Fruit fly (Drosophila melanogaster) whole organism, pupa: ENCODE measurements around the gene CG14551.

ENCODE experiments used
- CG12605 ChIP-seq: fragments of 200-800 bp; sonication (Bioruptor generic); IDR thresholded peaks from 2 replicates; pipeline ENCODE4 v1.3.6; 2022; ENCODE audit warnings: missing biosample characterization, missing genetic modification characterization
- CG13204 ChIP-seq: fragments of 200-800 bp; sonication (Bioruptor generic); optimal IDR thresholded peaks from 2 replicates; lab custom pipeline; 2018; ENCODE audit warnings: missing biosample characterization, mild to moderate bottlenecking, missing genetic modification characterization, moderate library complexity
- CG15710 ChIP-seq: fragments of 200-800 bp; sonication (Bioruptor generic); optimal IDR thresholded peaks from 2 replicates; lab custom pipeline; 2018; ENCODE audit warnings: missing biosample characterization, mild to moderate bottlenecking, missing genetic modification characterization, moderate library complexity
- CG17806 ChIP-seq: fragments of 200-800 bp; sonication (Bioruptor generic); optimal IDR thresholded peaks from 2 replicates; lab custom pipeline; 2018; ENCODE audit warnings: missing biosample characterization, mild to moderate bottlenecking, missing genetic modification characterization, moderate library complexity
- CG32121 ChIP-seq: fragments of 200-800 bp; sonication (Bioruptor generic); IDR thresholded peaks from 2 replicates; pipeline ENCODE4 v1.3.6; 2022; ENCODE audit warnings: missing biosample characterization, missing genetic modification characterization
- CG34367 ChIP-seq: fragments of 200-800 bp; sonication (Bioruptor generic); optimal IDR thresholded peaks from 2 replicates; lab custom pipeline; 2018; ENCODE audit warnings: missing biosample characterization, mild to moderate bottlenecking, missing genetic modification characterization
- CG8159 ChIP-seq: fragments of 200-800 bp; sonication (Bioruptor generic); optimal IDR thresholded peaks from 3 replicates; lab custom pipeline; 2018; ENCODE audit warnings: missing biosample characterization, mild to moderate bottlenecking, missing genetic modification characterization, moderate library complexity
- CG8301 ChIP-seq: fragments of 200-800 bp; sonication (Bioruptor generic); optimal IDR thresholded peaks from 2 replicates; lab custom pipeline; 2018; ENCODE audit warnings: missing biosample characterization, mild to moderate bottlenecking, missing genetic modification characterization
- Ets98B ChIP-seq: fragments of 200-800 bp; sonication (Bioruptor generic); IDR thresholded peaks from 2 replicates; pipeline ENCODE4 v1.3.6; 2022; ENCODE audit warnings: missing biosample characterization, missing genetic modification characterization
- Snoo ChIP-seq: fragments of 200-800 bp; sonication (Bioruptor generic); optimal IDR thresholded peaks from 3 replicates; lab custom pipeline; 2017; ENCODE audit warnings: missing biosample characterization, mild to moderate bottlenecking, missing genetic modification characterization, inconsistent platforms

DNA sequence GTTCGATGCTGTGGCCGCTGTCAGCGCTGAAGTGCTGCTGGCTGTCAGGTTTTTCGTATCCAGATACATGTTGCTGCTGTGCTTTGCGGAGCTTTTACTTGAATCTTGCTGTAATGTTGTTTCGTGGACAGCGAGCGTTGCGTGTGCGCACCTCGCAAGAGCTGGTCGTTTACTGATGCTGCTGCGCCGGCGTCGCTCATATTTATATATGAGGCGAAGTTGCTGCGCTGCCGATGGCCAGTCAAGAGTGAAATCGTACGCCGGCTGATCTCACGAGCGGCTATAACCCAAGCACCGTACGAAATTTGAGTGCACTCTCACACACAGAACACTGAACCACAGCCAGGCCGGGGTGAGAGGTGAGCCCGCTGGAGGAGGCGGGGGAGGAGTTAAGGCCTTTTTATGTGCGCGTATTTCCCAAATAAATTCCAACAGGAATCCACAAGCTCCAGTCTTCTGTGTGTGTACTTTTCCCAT, 45.5 kb downstream of the CG14551 start:
- TF ChIP-seq CG8301 (tag; lab: Kevin White, UChicago): no peak
- no peak for TF ChIP-seq CG32121 (GFP tag; lab: Robert Waterston, UW)
- TF ChIP-seq CG13204 (GFP tag; lab: Kevin White, UChicago): no peak
- TF ChIP-seq CG15710 (tag; lab: Kevin White, UChicago): no peak
- no peak for TF ChIP-seq CG17806 (tag; lab: Kevin White, UChicago)
- TF ChIP-seq CG12605 (GFP tag; lab: Robert Waterston, UW): no peak
- no peak for TF ChIP-seq CG8159
- no peak for TF ChIP-seq CG34367
- TF ChIP-seq Ets98B (GFP tag; lab: Robert Waterston, UW): peak; percentile 9; the same call in 1 of the 2 replicates
- no peak for TF ChIP-seq Snoo (tag; lab: Kevin White, UChicago)
